Worm (Caenorhabditis elegans) whole organism, early embryonic: ENCODE data around the gene C06A1.3.

Experiments used
- B0310.2 ChIP-seq: sonication (generic microtip); optimal IDR thresholded peaks from 2 replicates; lab custom pipeline; 2016; ENCODE audit warnings: mild to moderate bottlenecking, missing genetic modification characterization, missing compliant biosample characterization
- F13C5.2 ChIP-seq: sonication (generic microtip); optimal IDR thresholded peaks from 2 replicates; lab custom pipeline; 2017; ENCODE audit warnings: mild to moderate bottlenecking, missing genetic modification characterization, inconsistent platforms, missing compliant biosample characterization
- ama-1 ChIP-seq: fragments of 150-350 bp; optimal IDR thresholded peaks from 2 replicates; lab custom pipeline; 2014
- ceh-36 ChIP-seq: sonication (generic microtip); optimal IDR thresholded peaks from 2 replicates; lab custom pipeline; 2016; ENCODE audit warnings: missing genetic modification characterization, inconsistent platforms, missing compliant biosample characterization
- flt-1 ChIP-seq: fragments of 200-800 bp; sonication (Bioruptor generic); IDR thresholded peaks from 2 replicates; pipeline ENCODE4 v1.3.6; 2022; ENCODE audit warnings: missing genetic modification characterization, missing compliant biosample characterization
- hmbx-1 ChIP-seq: sonication (generic microtip); optimal IDR thresholded peaks from 2 replicates; lab custom pipeline; 2016; ENCODE audit warnings: mild to moderate bottlenecking, missing genetic modification characterization, missing compliant biosample characterization
- hnd-1 ChIP-seq: sonication (generic microtip); optimal IDR thresholded peaks from 2 replicates; lab custom pipeline; 2016; ENCODE audit warnings: missing genetic modification characterization, missing compliant biosample characterization
- pes-1 ChIP-seq: fragments of 200-800 bp; sonication (Bioruptor generic); IDR thresholded peaks from 2 replicates; pipeline ENCODE4 v1.3.6; 2022; ENCODE audit warnings: missing genetic modification reagents, missing genetic modification characterization, missing compliant biosample characterization
- scrt-1 ChIP-seq: fragments of 200-800 bp; sonication (Bioruptor generic); IDR thresholded peaks from 2 replicates; pipeline ENCODE4 v1.3.6; 2022; ENCODE audit warnings: missing genetic modification characterization, missing compliant biosample characterization
- tbx-37 ChIP-seq: fragments of 200-800 bp; sonication (Bioruptor generic); conservative IDR thresholded peaks from 2 replicates; pipeline ENCODE4 v1.3.6; 2022; ENCODE audit warnings: missing genetic modification reagents, missing genetic modification characterization, missing compliant biosample characterization

DNA sequence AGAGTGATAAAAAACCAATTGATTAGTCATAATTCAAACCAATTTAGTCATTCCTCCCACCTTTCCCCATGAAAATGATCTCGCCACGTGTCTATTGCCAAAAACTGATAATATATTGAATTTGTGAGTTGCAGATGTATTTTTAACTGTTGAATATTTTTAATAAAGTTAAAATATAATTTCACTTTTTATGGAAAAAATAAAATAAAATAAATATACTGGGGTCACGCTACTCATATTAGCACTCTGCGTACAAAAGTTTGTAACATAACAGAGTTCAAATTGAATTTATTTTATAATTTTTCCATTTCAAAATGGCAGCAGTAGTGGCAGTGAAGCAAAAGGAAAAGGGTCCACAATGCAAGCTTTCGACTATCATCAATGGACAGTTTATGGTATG is 46.1 kb downstream of the C06A1.3 start, which contains the start of gene C14A4.13:
- TF ChIP-seq ama-1 (lab: Kevin White, UChicago) (no peak), flt-1 (no peak), hnd-1 (no peak), F13C5.2 (tag; lab: Kevin White, UChicago) (no peak), B0310.2 (tag; lab: Kevin White, UChicago) (no peak), tbx-37 (GFP tag; lab: Robert Waterston, UW) (no peak), scrt-1 (GFP tag; lab: Robert Waterston, UW) (no peak), hmbx-1 (no peak), ceh-36 (tag; lab: Kevin White, UChicago) (no peak), pes-1 (GFP tag; lab: Robert Waterston, UW) (no peak)
